Worm (Caenorhabditis elegans): ENCODE measurements around the gene gcn-1.

ce11 chrIII:2116797-2117196, 34.9 kb upstream of the gcn-1 start, which contains the start of gene Y48G9A.11:
- TF ChIP-seq ceh-24 (tag; optimal IDR thresholded peaks at IDR 0.05) (no peak), zip-5 (tag; optimal IDR thresholded peaks at IDR 0.05) (no peak), dve-1 (tag; optimal IDR thresholded peaks at IDR 0.05) (no peak), nhr-11 (tag; optimal IDR thresholded peaks at IDR 0.05) (no peak)
